Worm (Caenorhabditis elegans) whole organism, L1 larva: ENCODE data around the gene srw-41.

Experiments
- alr-1 ChIP-seq: fragments of 200-800 bp; sonication (Bioruptor generic); optimal IDR thresholded peaks from 2 replicates; lab custom pipeline; 2018; ENCODE audit warnings: borderline replicate concordance, mild to moderate bottlenecking, missing genetic modification characterization, missing compliant biosample characterization
- ama-1 ChIP-seq: fragments of 150-350 bp; optimal IDR thresholded peaks from 2 replicates; lab custom pipeline; 2014
- lin-39 ChIP-seq: fragments of 150-350 bp; optimal IDR thresholded peaks from 2 replicates; lab custom pipeline; 2014; ENCODE audit warnings: missing biosample characterization, missing genetic modification reagents, missing genetic modification characterization
- nhr-76 ChIP-seq: sonication (generic microtip); optimal IDR thresholded peaks from 2 replicates; lab custom pipeline; 2017; ENCODE audit warnings: missing biosample characterization, missing genetic modification characterization
- snpc-4 ChIP-seq: fragments of 150-350 bp; optimal IDR thresholded peaks from 2 replicates; lab custom pipeline; 2014; ENCODE audit warnings: missing biosample characterization, missing genetic modification characterization

DNA sequence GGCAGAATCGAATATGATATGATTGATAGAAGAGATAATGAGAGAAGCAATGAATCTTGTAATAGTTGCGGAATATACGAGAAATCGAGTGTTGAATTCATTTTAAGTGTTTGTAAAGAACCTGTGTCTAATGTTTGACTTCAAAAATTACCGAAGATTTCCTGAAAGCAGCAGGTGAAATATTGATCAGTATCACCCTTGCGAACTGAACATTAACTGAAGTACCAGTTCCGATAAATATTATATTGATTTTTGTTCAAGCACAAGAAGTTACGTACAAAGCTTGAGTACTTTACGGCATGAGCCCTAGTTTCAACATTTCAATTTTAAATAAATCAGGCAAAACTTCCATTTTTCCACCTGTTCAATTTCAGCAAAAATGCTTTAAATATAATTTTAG, 18.0 kb upstream of the srw-41 start, which contains the start of gene srz-103:
- TF ChIP-seq lin-39 (tag; lab: Kevin White, UChicago), result no peak
- no peak for TF ChIP-seq ama-1 (lab: Kevin White, UChicago)
- TF ChIP-seq nhr-76 (tag; lab: Kevin White, UChicago), result no peak
- no peak for TF ChIP-seq alr-1
- TF ChIP-seq snpc-4, result no peak
